Worm (Caenorhabditis elegans) whole organism, midembryonic: ENCODE data around the gene srz-74.

Source experiments
- flt-1 ChIP-seq: fragments of 200-800 bp; sonication (Bioruptor generic); IDR thresholded peaks from 2 replicates; pipeline ENCODE4 v1.3.6; 2022; ENCODE audit warnings: missing genetic modification characterization, missing compliant biosample characterization
- klf-2 ChIP-seq: fragments of 200-800 bp; sonication (Bioruptor generic); conservative IDR thresholded peaks from 2 replicates; pipeline ENCODE4 v1.3.6; 2022; ENCODE audit warnings: missing genetic modification reagents, missing genetic modification characterization, missing compliant biosample characterization
- med-1 ChIP-seq: sonication (generic microtip); optimal IDR thresholded peaks from 2 replicates; lab custom pipeline; 2017; ENCODE audit warnings: missing genetic modification characterization, mild to moderate bottlenecking, missing compliant biosample characterization, antibody characterized with exemption, missing genetic modification reagents; ENCODE audit not compliant: insufficient read depth
- ref-1 ChIP-seq: fragments of 200-800 bp; sonication (Bioruptor generic); conservative IDR thresholded peaks from 2 replicates; pipeline ENCODE4 v1.3.6; 2022; ENCODE audit warnings: missing genetic modification reagents, missing genetic modification characterization, missing compliant biosample characterization

ce11 chrIV:16332585-16332984 is 3.3 kb downstream of the srz-74 start, which contains the start of gene srz-71:
- TF ChIP-seq flt-1 (GFP tag; lab: Robert Waterston, UW) (no peak), klf-2 (GFP tag; lab: Robert Waterston, UW) (no peak), med-1 (GFP tag; lab: Kevin White, UChicago) (no peak), ref-1 (GFP tag; lab: Robert Waterston, UW) (no peak)
